Fruit fly (Drosophila melanogaster) whole organism, embryonic: ENCODE data around the gene Ids.
A peak's percentile ranks its signal among the peaks of the same experiment; 100 is the strongest.

Experiments
- Adf1 ChIP-seq: fragments of 200-800 bp; sonication (Bioruptor generic); IDR thresholded peaks from 2 replicates; pipeline ENCODE4 v1.3.6; 2022; ENCODE audit warnings: missing biosample characterization, missing genetic modification characterization
- Bdp1 ChIP-seq: fragments of 200-800 bp; sonication (Bioruptor generic); optimal IDR thresholded peaks from 3 replicates; lab custom pipeline; 2016; ENCODE audit warnings: missing biosample characterization, missing genetic modification characterization
- CG1024 ChIP-seq: fragments of 200-800 bp; sonication (Bioruptor generic); IDR thresholded peaks from 2 replicates; pipeline ENCODE4 v1.3.6; 2022; ENCODE audit warnings: missing biosample characterization, missing genetic modification characterization
- CG10979 ChIP-seq: fragments of 200-800 bp; sonication (Bioruptor generic); optimal IDR thresholded peaks from 2 replicates; lab custom pipeline; 2018; ENCODE audit warnings: missing biosample characterization, mild to moderate bottlenecking, missing genetic modification characterization, moderate library complexity
- CG12299 ChIP-seq: fragments of 200-800 bp; sonication (Bioruptor generic); optimal IDR thresholded peaks from 2 replicates; lab custom pipeline; 2018; ENCODE audit warnings: missing biosample characterization, mild to moderate bottlenecking, missing genetic modification characterization
- CG14710 ChIP-seq: fragments of 200-800 bp; sonication (Bioruptor generic); optimal IDR thresholded peaks from 3 replicates; lab custom pipeline; 2019; ENCODE audit warnings: missing biosample characterization, mild to moderate bottlenecking, missing genetic modification characterization, moderate library complexity
- CG15514 ChIP-seq: fragments of 200-800 bp; sonication (Bioruptor generic); optimal IDR thresholded peaks from 3 replicates; lab custom pipeline; 2017; ENCODE audit warnings: missing biosample characterization, missing genetic modification characterization, mild to moderate bottlenecking, moderate library complexity, missing genetic modification reagents
- CG1603 ChIP-seq: fragments of 200-800 bp; sonication (Bioruptor generic); optimal IDR thresholded peaks from 2 replicates; lab custom pipeline; 2019; ENCODE audit warnings: missing biosample characterization, mild to moderate bottlenecking, missing genetic modification characterization, moderate library complexity
- CG17328 ChIP-seq: fragments of 200-800 bp; sonication (Bioruptor generic); IDR thresholded peaks from 2 replicates; pipeline ENCODE4 v1.3.6; 2022; ENCODE audit warnings: missing biosample characterization, missing genetic modification characterization
- CG17359 ChIP-seq: fragments of 200-800 bp; sonication (Bioruptor generic); optimal IDR thresholded peaks from 3 replicates; lab custom pipeline; 2018; ENCODE audit warnings: missing biosample characterization, mild to moderate bottlenecking, missing genetic modification characterization, moderate library complexity
- CG17612 ChIP-seq: fragments of 200-800 bp; sonication (Bioruptor generic); IDR thresholded peaks from 2 replicates; pipeline ENCODE4 v1.3.6; 2022; ENCODE audit warnings: missing biosample characterization, missing genetic modification characterization
- CG2712 ChIP-seq: fragments of 200-800 bp; optimal IDR thresholded peaks from 3 replicates; lab custom pipeline; 2019; ENCODE audit warnings: missing biosample characterization, mild to moderate bottlenecking, missing genetic modification characterization, moderate library complexity
- CG34224 ChIP-seq: fragments of 200-800 bp; sonication (Bioruptor generic); IDR thresholded peaks from 3 replicates; pipeline ENCODE4 v1.3.6; 2022; ENCODE audit warnings: missing biosample characterization, missing genetic modification characterization; ENCODE audit not compliant: partially characterized antibody
- CG42726 ChIP-seq: fragments of 200-800 bp; sonication (Bioruptor generic); IDR thresholded peaks from 2 replicates; pipeline ENCODE4 v1.3.6; 2022; ENCODE audit warnings: missing biosample characterization, missing genetic modification characterization; ENCODE audit not compliant: partially characterized antibody
- CG4328 ChIP-seq: fragments of 200-800 bp; sonication (Bioruptor generic); optimal IDR thresholded peaks from 3 replicates; lab custom pipeline; 2017; ENCODE audit warnings: missing biosample characterization, missing genetic modification reagents, missing genetic modification characterization
- CG43689 ChIP-seq: fragments of 200-800 bp; sonication (Bioruptor generic); IDR thresholded peaks from 2 replicates; pipeline ENCODE4 v1.3.6; 2022; ENCODE audit warnings: missing biosample characterization, missing genetic modification characterization
- CG4820 ChIP-seq: fragments of 200-800 bp; sonication (Bioruptor generic); optimal IDR thresholded peaks from 3 replicates; lab custom pipeline; 2016; ENCODE audit warnings: missing biosample characterization, missing genetic modification characterization
- CG7372 ChIP-seq: fragments of 200-800 bp; sonication (Bioruptor generic); IDR thresholded peaks from 2 replicates; pipeline ENCODE4 v1.3.6; 2022; ENCODE audit warnings: missing biosample characterization, missing genetic modification characterization
- CG7987 ChIP-seq: fragments of 200-800 bp; sonication (Bioruptor generic); optimal IDR thresholded peaks from 2 replicates; lab custom pipeline; 2018; ENCODE audit warnings: missing biosample characterization, mild to moderate bottlenecking, missing genetic modification characterization, moderate library complexity
- Camta ChIP-seq: fragments of 200-800 bp; sonication (Bioruptor generic); optimal IDR thresholded peaks from 2 replicates; lab custom pipeline; 2016; ENCODE audit warnings: missing biosample characterization, missing genetic modification characterization
- Dek ChIP-seq: fragments of 200-800 bp; sonication (Bioruptor generic); optimal IDR thresholded peaks from 3 replicates; lab custom pipeline; 2019; ENCODE audit warnings: missing biosample characterization, mild to moderate bottlenecking, missing genetic modification characterization, moderate library complexity
- Gsc ChIP-seq: fragments of 200-800 bp; sonication (Bioruptor generic); IDR thresholded peaks from 2 replicates; pipeline ENCODE4 v1.3.6; 2022; ENCODE audit warnings: missing biosample characterization, missing genetic modification characterization
- Hand ChIP-seq: fragments of 200-800 bp; sonication (Bioruptor generic); optimal IDR thresholded peaks from 2 replicates; lab custom pipeline; 2017; ENCODE audit warnings: mild to moderate bottlenecking, missing biosample characterization, missing genetic modification reagents, missing genetic modification characterization
- Lim3 ChIP-seq: fragments of 200-800 bp; sonication (Bioruptor generic); IDR thresholded peaks from 2 replicates; pipeline ENCODE4 v1.3.6; 2022; ENCODE audit warnings: missing biosample characterization, missing genetic modification characterization
- NC2β ChIP-seq: fragments of 200-800 bp; sonication (Bioruptor generic); optimal IDR thresholded peaks from 2 replicates; lab custom pipeline; 2016; ENCODE audit warnings: missing biosample characterization, missing genetic modification characterization
- Nf-YC ChIP-seq: fragments of 200-800 bp; optimal IDR thresholded peaks from 3 replicates; lab custom pipeline; 2019; ENCODE audit warnings: missing biosample characterization, mild to moderate bottlenecking, missing genetic modification characterization, moderate library complexity
- NfI ChIP-seq: fragments of 200-800 bp; sonication (Bioruptor generic); optimal IDR thresholded peaks from 3 replicates; lab custom pipeline; 2018; ENCODE audit warnings: missing biosample characterization, mild to moderate bottlenecking, missing genetic modification characterization, moderate library complexity
- Side ChIP-seq: fragments of 200-800 bp; sonication (Bioruptor generic); optimal IDR thresholded peaks from 2 replicates; lab custom pipeline; 2016; ENCODE audit warnings: missing biosample characterization, missing genetic modification characterization
- Usf ChIP-seq: fragments of 200-800 bp; sonication (Bioruptor generic); optimal IDR thresholded peaks from 2 replicates; lab custom pipeline; 2017; ENCODE audit warnings: missing genotype, missing biosample characterization, missing genetic modification characterization
- ac ChIP-seq: fragments of 200-800 bp; sonication (Bioruptor generic); optimal IDR thresholded peaks from 3 replicates; lab custom pipeline; 2017; ENCODE audit warnings: missing biosample characterization, mild to moderate bottlenecking, missing genetic modification characterization
- corto ChIP-seq: fragments of 200-800 bp; sonication (Bioruptor generic); optimal IDR thresholded peaks from 2 replicates; lab custom pipeline; 2016; ENCODE audit warnings: missing biosample characterization, mild to moderate bottlenecking, missing genetic modification characterization, moderate library complexity
- dan ChIP-seq: fragments of 200-800 bp; sonication (Bioruptor generic); IDR thresholded peaks from 2 replicates; pipeline ENCODE4 v1.3.6; 2022; ENCODE audit warnings: missing biosample characterization, missing genetic modification characterization
- ewg ChIP-seq: fragments of 200-800 bp; sonication (Bioruptor generic); optimal IDR thresholded peaks from 3 replicates; lab custom pipeline; 2017; ENCODE audit warnings: mild to moderate bottlenecking, missing biosample characterization, missing genetic modification reagents, missing genetic modification characterization
- gcm ChIP-seq: fragments of 200-800 bp; sonication (Bioruptor generic); optimal IDR thresholded peaks from 2 replicates; lab custom pipeline; 2019; ENCODE audit warnings: missing biosample characterization, mild to moderate bottlenecking, missing genetic modification characterization, moderate library complexity
- grau ChIP-seq: fragments of 200-800 bp; optimal IDR thresholded peaks from 3 replicates; lab custom pipeline; 2019; ENCODE audit warnings: missing biosample characterization, mild to moderate bottlenecking, missing genetic modification characterization, moderate library complexity
- jumu ChIP-seq: fragments of 200-800 bp; sonication (Bioruptor generic); optimal IDR thresholded peaks from 3 replicates; lab custom pipeline; 2016; ENCODE audit warnings: missing biosample characterization, missing genetic modification characterization
- kah ChIP-seq: fragments of 200-800 bp; sonication (Bioruptor generic); optimal IDR thresholded peaks from 2 replicates; lab custom pipeline; 2018; ENCODE audit warnings: missing biosample characterization, mild to moderate bottlenecking, missing genetic modification characterization
- ken ChIP-seq: fragments of 200-800 bp; sonication (Bioruptor generic); IDR thresholded peaks from 3 replicates; pipeline ENCODE4 v1.3.6; 2022; ENCODE audit warnings: missing biosample characterization, missing genetic modification characterization
- pb ChIP-seq: fragments of 200-800 bp; sonication (Bioruptor generic); optimal IDR thresholded peaks from 3 replicates; lab custom pipeline; 2016; ENCODE audit warnings: missing biosample characterization, missing genetic modification characterization
- pfk ChIP-seq: fragments of 200-800 bp; sonication (Bioruptor generic); optimal IDR thresholded peaks from 2 replicates; lab custom pipeline; 2018; ENCODE audit warnings: missing biosample characterization, mild to moderate bottlenecking, missing genetic modification characterization, moderate library complexity
- pnt ChIP-seq: fragments of 200-800 bp; sonication (Bioruptor generic); optimal IDR thresholded peaks from 3 replicates; lab custom pipeline; 2016; ENCODE audit warnings: missing biosample characterization, missing genetic modification characterization
- salm ChIP-seq: fragments of 200-800 bp; sonication (Bioruptor generic); optimal IDR thresholded peaks from 2 replicates; lab custom pipeline; 2018; ENCODE audit warnings: missing biosample characterization, mild to moderate bottlenecking, missing genetic modification characterization
- sens ChIP-seq: fragments of 200-800 bp; sonication (Bioruptor generic); peaks from one replicate; lab custom pipeline; 2016; ENCODE audit warnings: missing biosample characterization, missing genetic modification characterization
- sna ChIP-seq: fragments of 200-800 bp; sonication (Bioruptor generic); IDR thresholded peaks from 2 replicates; pipeline ENCODE4 v1.3.6; 2022; ENCODE audit warnings: missing biosample characterization, missing genetic modification characterization; ENCODE audit not compliant: partially characterized antibody
- sob ChIP-seq: fragments of 200-800 bp; sonication (Bioruptor generic); IDR thresholded peaks from 2 replicates; pipeline ENCODE4 v1.3.6; 2022; ENCODE audit warnings: missing biosample characterization, missing genetic modification characterization
- stc ChIP-seq: fragments of 200-800 bp; sonication (Bioruptor generic); IDR thresholded peaks from 2 replicates; pipeline ENCODE4 v1.3.6; 2022; ENCODE audit warnings: missing biosample characterization, missing genetic modification characterization
- vnd ChIP-seq: fragments of 200-800 bp; sonication (Bioruptor generic); IDR thresholded peaks from 3 replicates; pipeline ENCODE4 v1.3.6; 2022; ENCODE audit warnings: missing biosample characterization, missing genetic modification characterization; ENCODE audit not compliant: partially characterized antibody
- zfh2 ChIP-seq: fragments of 200-800 bp; sonication (Bioruptor generic); optimal IDR thresholded peaks from 2 replicates; lab custom pipeline; 2016; ENCODE audit warnings: missing biosample characterization, missing genetic modification characterization

The Ids gene

dm6 chr3L:3388708-3389665 lies 10.9 kb downstream of the Ids start (continued):
- TF ChIP-seq Lim3 (GFP tag; lab: Robert Waterston, UW) (no peak), sob (GFP tag; lab: Robert Waterston, UW) (peak; percentile 42), CG14710 (tag; lab: Kevin White, UChicago) (no peak), NC2β (GFP tag; lab: Kevin White, UChicago) (peak; percentile 10), dan (GFP tag; lab: Robert Waterston, UW) (no peak), gcm (GFP tag; lab: Kevin White, UChicago) (no peak), grau (tag; lab: Kevin White, UChicago) (no peak), CG43689 (no peak), sens (GFP tag; lab: Kevin White, UChicago) (peak; percentile 82), CG12299 (peak; percentile 17), CG15514 (GFP tag; lab: Kevin White, UChicago) (no peak), Camta (GFP tag; lab: Kevin White, UChicago) (no peak), jumu (GFP tag; lab: Kevin White, UChicago) (no peak), CG17359 (tag; lab: Kevin White, UChicago) (peak; percentile 58), ac (GFP tag; lab: Kevin White, UChicago) (no peak), stc (GFP tag; lab: Robert Waterston, UW) (0 out of 2 replicates have a peak, but pooled peaks have one; percentile 6), vnd (no peak), CG4820 (GFP tag; lab: Kevin White, UChicago) (no peak), kah (no peak), pfk (no peak), ken (GFP tag; lab: Robert Waterston, UW) (peak; percentile 31; the same call in 1 of the 3 replicates), ewg (no peak), NfI (GFP tag; lab: Kevin White, UChicago) (no peak), salm (tag; lab: Kevin White, UChicago) (no peak), Side (GFP tag; lab: Kevin White, UChicago) (no peak), CG7987 (GFP tag; lab: Kevin White, UChicago) (no peak), CG34224 (GFP tag; lab: Robert Waterston, UW) (no peak), CG4328 (GFP tag; lab: Kevin White, UChicago) (no peak), pb (GFP tag; lab: Kevin White, UChicago) (no peak), CG17612 (no peak), Bdp1 (no peak), corto (GFP tag; lab: Kevin White, UChicago) (peak; percentile 74), sna (GFP tag; lab: Robert Waterston, UW) (no peak), Usf (GFP tag; lab: Kevin White, UChicago) (no peak), Nf-YC (tag; lab: Kevin White, UChicago) (no peak), CG2712 (tag; lab: Kevin White, UChicago) (peak; percentile 28), CG1024 (0 out of 2 replicates have a peak, but pooled peaks have one; percentile 17), CG1603 (peak; percentile 47), Dek (tag; lab: Kevin White, UChicago) (no peak), CG42726 (GFP tag; lab: Robert Waterston, UW) (no peak), CG10979 (no peak), Adf1 (GFP tag; lab: Robert Waterston, UW) (no peak), CG17328 (GFP tag; lab: Robert Waterston, UW) (0 out of 2 replicates have a peak, but pooled peaks have one; percentile 13), pnt (GFP tag; lab: Kevin White, UChicago) (no peak), zfh2 (GFP tag; lab: Kevin White, UChicago) (no peak), Hand (GFP tag; lab: Kevin White, UChicago) (no peak), CG7372 (GFP tag; lab: Robert Waterston, UW) (peak; percentile 21; the same call in 1 of the 2 replicates), Gsc (peak; percentile 17; the same call in 1 of the 2 replicates)
